Worm (Caenorhabditis elegans): ENCODE data around the gene W01H2.2.
A peak's percentile ranks its signal among the peaks of the same experiment; 100 is the strongest.

- TF ChIP-seq aly-2 (tag; optimal IDR thresholded peaks at IDR 0.05) (peak; percentile 83), nhr-237 (tag; optimal IDR thresholded peaks at IDR 0.05) (no peak), nhr-12 (tag; optimal IDR thresholded peaks at IDR 0.05) (no peak), ceh-82 (tag; optimal IDR thresholded peaks at IDR 0.05) (no peak), ets-5 (GFP tag; IDR thresholded peaks at IDR 0.05) (no peak), tbx-2 (tag; optimal IDR thresholded peaks at IDR 0.05) (no peak)
Observed at ce11 chrX:4193080-4193479, 25.2 kb downstream of the W01H2.2 start.
